In the genomic region with DNA sequence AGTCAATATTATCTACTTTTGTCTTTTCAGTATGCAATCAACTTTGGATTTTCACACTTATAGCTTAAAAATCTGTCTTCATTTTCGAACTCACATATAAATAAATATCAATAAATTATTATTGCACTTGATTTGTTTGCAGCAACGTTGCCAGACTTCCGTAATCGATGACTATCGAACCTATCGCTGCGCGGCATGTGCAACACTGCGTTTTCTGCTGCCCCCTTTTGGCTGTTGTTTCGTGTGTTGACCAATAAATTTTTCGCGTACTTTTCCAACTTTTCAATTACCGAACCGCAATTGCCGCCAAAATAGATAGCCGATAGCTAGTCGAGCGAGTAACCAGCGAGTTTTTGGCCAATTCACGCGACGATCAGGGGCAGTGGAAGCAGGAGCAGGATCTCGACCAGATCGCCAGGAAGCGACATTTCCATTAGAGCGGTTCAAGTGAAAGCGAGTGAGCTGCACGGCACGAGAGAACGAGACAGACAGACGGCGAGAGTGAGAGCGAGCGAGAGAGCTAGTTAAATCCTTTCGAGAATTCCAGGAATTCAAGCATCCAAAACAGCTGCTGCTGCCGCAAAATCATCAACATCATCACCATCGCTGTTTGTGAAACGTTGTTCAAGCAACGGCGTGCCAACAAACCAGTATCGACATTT, we compare ENCODE assay signal across 5 fruit fly cellular contexts.
A peak's percentile ranks its signal among the peaks of the same experiment; 100 is the strongest.
TF ChIP-seq lines count a peak whose summit lies in the region.

A gene (plus strand): TSS at position 201 of the 662 bp plus-strand sequence.

- no peak for TF ChIP-seq CTCF in whole organism, embryonic (GFP tag; optimal IDR thresholded peaks at IDR 0.05; lab: Kevin White, UChicago)

TF ChIP-seq in whole organism, 6 proteins besides CTCF, POLR2A, EP300 and RAD21:
- TF ChIP-seq CG8478 (optimal IDR thresholded peaks at IDR 0.05; lab: Kevin White, UChicago) (peak; percentile 13), psq (optimal IDR thresholded peaks at IDR 0.05; lab: Kevin White, UChicago) (no peak)

TF ChIP-seq in whole organism, adult, 20 proteins besides CTCF, POLR2A, EP300 and RAD21:
- TF ChIP-seq CG7101 (tag; optimal IDR thresholded peaks at IDR 0.05; lab: Kevin White, UChicago) (no peak), bab1 (GFP tag; optimal IDR thresholded peaks at IDR 0.05; lab: Kevin White, UChicago) (peak; percentile 4), CG1620 (GFP tag; optimal IDR thresholded peaks at IDR 0.05; lab: Kevin White, UChicago) (no peak), Mnt (GFP tag; optimal IDR thresholded peaks at IDR 0.05; lab: Kevin White, UChicago) (peak; percentile 31)

TF ChIP-seq in whole organism, embryonic, 481 proteins besides CTCF, POLR2A, EP300 and RAD21 (continues in another document):
- TF ChIP-seq mld (GFP tag; IDR thresholded peaks at IDR 0.05; lab: Robert Waterston, UW; ENCODE audit: partially characterized antibody) (0 out of 3 replicates have a peak, but pooled peaks have one; percentile 35), tin (GFP tag; optimal IDR thresholded peaks at IDR 0.05; lab: Kevin White, UChicago) (no peak), CG12659 (GFP tag; optimal IDR thresholded peaks at IDR 0.05; lab: Kevin White, UChicago) (peak; percentile 23), NC2β (GFP tag; optimal IDR thresholded peaks at IDR 0.05; lab: Kevin White, UChicago) (no peak), CG16813 (GFP tag; IDR thresholded peaks at IDR 0.05; lab: Robert Waterston, UW; ENCODE audit: partially characterized antibody) (peak; percentile 71), HmgZ (tag; optimal IDR thresholded peaks at IDR 0.05; lab: Kevin White, UChicago) (peak; percentile 9), MESR4 (GFP tag; optimal IDR thresholded peaks at IDR 0.05; lab: Kevin White, UChicago) (peak; percentile 85), Nf-YB (GFP tag; optimal IDR thresholded peaks at IDR 0.05; lab: Kevin White, UChicago) (no peak), CG8478 (optimal IDR thresholded peaks at IDR 0.05; lab: Kevin White, UChicago) (peak; percentile 52), tna (GFP tag; IDR thresholded peaks at IDR 0.05; lab: Robert Waterston, UW; ENCODE audit: partially characterized antibody) (peak; percentile 38; the same call in 1 of the 2 replicates), sob (GFP tag; IDR thresholded peaks at IDR 0.05; lab: Robert Waterston, UW) (0 out of 2 replicates have a peak, but pooled peaks have one; percentile 8), tio (GFP tag; optimal IDR thresholded peaks at IDR 0.05; lab: Kevin White, UChicago) (no peak), CG4820 (GFP tag; optimal IDR thresholded peaks at IDR 0.05; lab: Kevin White, UChicago) (no peak), trem (tag; optimal IDR thresholded peaks at IDR 0.05; lab: Kevin White, UChicago) (peak; percentile 5), CG6689 (GFP tag; IDR thresholded peaks at IDR 0.05; lab: Robert Waterston, UW) (no peak), CG6813 (GFP tag; optimal IDR thresholded peaks at IDR 0.05; lab: Kevin White, UChicago) (no peak), CG31224 (GFP tag; IDR thresholded peaks at IDR 0.05; lab: Robert Waterston, UW) (no peak), pita (GFP tag; optimal IDR thresholded peaks at IDR 0.05; lab: Kevin White, UChicago) (no peak), inv (GFP tag; IDR thresholded peaks at IDR 0.05; lab: Robert Waterston, UW; ENCODE audit: partially characterized antibody) (peak; percentile 41; the same call in 1 of the 2 replicates), CG10321 (GFP tag; IDR thresholded peaks at IDR 0.05; lab: Robert Waterston, UW) (0 out of 2 replicates have a peak, but pooled peaks have one; percentile 42), CG6175 (GFP tag; IDR thresholded peaks at IDR 0.05; lab: Robert Waterston, UW) (no peak), psq (GFP tag; optimal IDR thresholded peaks at IDR 0.05; lab: Kevin White, UChicago) (peak; percentile 80), CG10543 (GFP tag; optimal IDR thresholded peaks at IDR 0.05; lab: Kevin White, UChicago) (no peak)

TF ChIP-seq in whole organism, prepupa, 60 proteins besides CTCF, POLR2A, EP300 and RAD21:
- TF ChIP-seq acj6 (GFP tag; optimal IDR thresholded peaks at IDR 0.05; lab: Kevin White, UChicago) (no peak), svp (GFP tag; lab: Kevin White, UChicago) (peak; percentile 47), Blimp-1 (GFP tag; optimal IDR thresholded peaks at IDR 0.05; lab: Kevin White, UChicago) (peak; percentile 88), Eip78C (GFP tag; lab: Kevin White, UChicago) (no peak), CG6163 (GFP tag; IDR thresholded peaks at IDR 0.05; lab: Robert Waterston, UW) (0 out of 3 replicates have a peak, but pooled peaks have one; percentile 12)

TF ChIP-seq in whole organism, wandering third instar larva, 38 proteins besides CTCF, POLR2A, EP300 and RAD21:
- TF ChIP-seq psq (GFP tag; optimal IDR thresholded peaks at IDR 0.05; lab: Kevin White, UChicago) (peak; percentile 87), Rel (GFP tag; optimal IDR thresholded peaks at IDR 0.05; lab: Kevin White, UChicago) (no peak), Rel (tag; optimal IDR thresholded peaks at IDR 0.05; lab: Kevin White, UChicago) (peak; percentile 38), sage (GFP tag; optimal IDR thresholded peaks at IDR 0.05; lab: Kevin White, UChicago) (no peak)
